Fruit fly (Drosophila melanogaster) whole organism, pupa: ENCODE measurements around the gene Sap-r.

Source experiments
- CG10348 ChIP-seq: fragments of 200-800 bp; sonication (Bioruptor generic); IDR thresholded peaks from 2 replicates; pipeline ENCODE4 v1.3.6; 2022; ENCODE audit warnings: missing biosample characterization, missing genetic modification characterization
- CG12605 ChIP-seq: fragments of 200-800 bp; sonication (Bioruptor generic); IDR thresholded peaks from 2 replicates; pipeline ENCODE4 v1.3.6; 2022; ENCODE audit warnings: missing biosample characterization, missing genetic modification characterization
- CG13204 ChIP-seq: fragments of 200-800 bp; sonication (Bioruptor generic); optimal IDR thresholded peaks from 2 replicates; lab custom pipeline; 2018; ENCODE audit warnings: missing biosample characterization, mild to moderate bottlenecking, missing genetic modification characterization, moderate library complexity
- CG14655 ChIP-seq: fragments of 200-800 bp; sonication (Bioruptor generic); optimal IDR thresholded peaks from 3 replicates; lab custom pipeline; 2017; ENCODE audit warnings: mild to moderate bottlenecking, missing biosample characterization, missing genetic modification reagents, missing genetic modification characterization
- CG15710 ChIP-seq: fragments of 200-800 bp; sonication (Bioruptor generic); optimal IDR thresholded peaks from 2 replicates; lab custom pipeline; 2018; ENCODE audit warnings: missing biosample characterization, mild to moderate bottlenecking, missing genetic modification characterization, moderate library complexity
- CG17806 ChIP-seq: fragments of 200-800 bp; sonication (Bioruptor generic); optimal IDR thresholded peaks from 2 replicates; lab custom pipeline; 2018; ENCODE audit warnings: missing biosample characterization, mild to moderate bottlenecking, missing genetic modification characterization, moderate library complexity
- CG32121 ChIP-seq: fragments of 200-800 bp; sonication (Bioruptor generic); IDR thresholded peaks from 2 replicates; pipeline ENCODE4 v1.3.6; 2022; ENCODE audit warnings: missing biosample characterization, missing genetic modification characterization
- CG34367 ChIP-seq: fragments of 200-800 bp; sonication (Bioruptor generic); optimal IDR thresholded peaks from 2 replicates; lab custom pipeline; 2018; ENCODE audit warnings: missing biosample characterization, mild to moderate bottlenecking, missing genetic modification characterization
- CG4496 ChIP-seq: fragments of 200-800 bp; sonication (Bioruptor generic); IDR thresholded peaks from 3 replicates; pipeline ENCODE4 v1.3.6; 2022; ENCODE audit warnings: missing biosample characterization, missing genetic modification characterization
- CG8159 ChIP-seq: fragments of 200-800 bp; sonication (Bioruptor generic); optimal IDR thresholded peaks from 3 replicates; lab custom pipeline; 2018; ENCODE audit warnings: missing biosample characterization, mild to moderate bottlenecking, missing genetic modification characterization, moderate library complexity
- CG8301 ChIP-seq: fragments of 200-800 bp; sonication (Bioruptor generic); optimal IDR thresholded peaks from 2 replicates; lab custom pipeline; 2018; ENCODE audit warnings: missing biosample characterization, mild to moderate bottlenecking, missing genetic modification characterization
- CG9948 ChIP-seq: fragments of 200-800 bp; sonication (Bioruptor generic); optimal IDR thresholded peaks from 2 replicates; lab custom pipeline; 2018; ENCODE audit warnings: missing biosample characterization, mild to moderate bottlenecking, missing genetic modification characterization, moderate library complexity
- D1 ChIP-seq: fragments of 200-800 bp; sonication (Bioruptor generic); optimal IDR thresholded peaks from 2 replicates; lab custom pipeline; 2018; ENCODE audit warnings: missing biosample characterization, mild to moderate bottlenecking, missing genetic modification characterization, moderate library complexity
- EcR ChIP-seq: fragments of 200-800 bp; sonication (Bioruptor generic); optimal IDR thresholded peaks from 3 replicates; lab custom pipeline; 2019; ENCODE audit warnings: missing biosample characterization, missing genetic modification characterization, mild to moderate bottlenecking, moderate library complexity, missing genetic modification reagents
- Ets98B ChIP-seq: fragments of 200-800 bp; sonication (Bioruptor generic); IDR thresholded peaks from 2 replicates; pipeline ENCODE4 v1.3.6; 2022; ENCODE audit warnings: missing biosample characterization, missing genetic modification characterization
- Pif1A ChIP-seq: fragments of 200-800 bp; sonication (Bioruptor generic); optimal IDR thresholded peaks from 3 replicates; lab custom pipeline; 2016; ENCODE audit warnings: missing biosample characterization, missing genetic modification characterization
- Pif1B ChIP-seq: fragments of 200-800 bp; sonication (Bioruptor generic); optimal IDR thresholded peaks from 3 replicates; lab custom pipeline; 2016; ENCODE audit warnings: missing biosample characterization, missing genetic modification characterization
- Snoo ChIP-seq: fragments of 200-800 bp; sonication (Bioruptor generic); optimal IDR thresholded peaks from 3 replicates; lab custom pipeline; 2017; ENCODE audit warnings: missing biosample characterization, mild to moderate bottlenecking, missing genetic modification characterization, inconsistent platforms
- fd96Ca ChIP-seq: fragments of 200-800 bp; sonication (Bioruptor generic); IDR thresholded peaks from 3 replicates; pipeline ENCODE4 v1.3.6; 2022; ENCODE audit warnings: missing biosample characterization, missing genetic modification characterization
- gl ChIP-seq: fragments of 200-800 bp; sonication (Bioruptor generic); optimal IDR thresholded peaks from 2 replicates; lab custom pipeline; 2018; ENCODE audit warnings: missing biosample characterization, mild to moderate bottlenecking, missing genetic modification characterization
- rn ChIP-seq: fragments of 200-800 bp; sonication (Bioruptor generic); IDR thresholded peaks from 2 replicates; pipeline ENCODE4 v1.3.6; 2022; ENCODE audit warnings: missing biosample characterization, missing genetic modification characterization

The Sap-r gene

dm6 chr3R:30874679-30875078, 14.2 kb downstream of the Sap-r start:
- TF ChIP-seq CG13204 (GFP tag; lab: Kevin White, UChicago): peak; percentile 1
- no peak for TF ChIP-seq Pif1A (GFP tag; lab: Kevin White, UChicago)
- TF ChIP-seq gl (tag; lab: Kevin White, UChicago): no peak
- 0 out of 3 replicates have a peak, but pooled peaks have one; percentile 58 for TF ChIP-seq CG4496
- TF ChIP-seq CG32121 (GFP tag; lab: Robert Waterston, UW): 0 out of 2 replicates have a peak, but pooled peaks have one; percentile 11
- TF ChIP-seq CG8301 (tag; lab: Kevin White, UChicago): peak; percentile 18
- peak; percentile 38; the same call in 1 of the 2 replicates for TF ChIP-seq Ets98B (GFP tag; lab: Robert Waterston, UW)
- TF ChIP-seq fd96Ca (GFP tag; lab: Robert Waterston, UW): 0 out of 3 replicates have a peak, but pooled peaks have one; percentile 16
- peak; percentile 38 for TF ChIP-seq CG14655 (GFP tag; lab: Kevin White, UChicago)

dm6 chr3R:30872301-30873044, 16.4 kb downstream of the Sap-r start, which contains the start of gene CG15545:
CG15545 (minus strand) TSS chr3R:30872351.
- TF ChIP-seq Ets98B (GFP tag; lab: Robert Waterston, UW) (no peak), CG14655 (GFP tag; lab: Kevin White, UChicago) (peak; percentile 77), Pif1B (GFP tag; lab: Kevin White, UChicago) (no peak), CG17806 (no peak), CG8159 (tag; lab: Kevin White, UChicago) (no peak), CG15710 (tag; lab: Kevin White, UChicago) (no peak), rn (no peak), CG10348 (GFP tag; lab: Robert Waterston, UW) (no peak), fd96Ca (GFP tag; lab: Robert Waterston, UW) (no peak), EcR (GFP tag; lab: Kevin White, UChicago) (no peak), Snoo (tag; lab: Kevin White, UChicago) (no peak), CG32121 (GFP tag; lab: Robert Waterston, UW) (no peak), CG12605 (GFP tag; lab: Robert Waterston, UW) (no peak), CG8301 (tag; lab: Kevin White, UChicago) (peak; percentile 72), CG13204 (GFP tag; lab: Kevin White, UChicago) (no peak), gl (tag; lab: Kevin White, UChicago) (no peak), Pif1A (GFP tag; lab: Kevin White, UChicago) (no peak)

- TF ChIP-seq D1 (tag; lab: Kevin White, UChicago) (peak; percentile 18), CG4496 (0 out of 3 replicates have a peak, but pooled peaks have one; percentile 11), CG17806 (no peak), CG10348 (GFP tag; lab: Robert Waterston, UW) (no peak), rn (no peak)
Measured at dm6 chr3R:30870317-30870878, 18.5 kb downstream of the Sap-r start.

dm6 chr3R:30867232-30867631, 21.6 kb downstream of the Sap-r start, which contains the start of gene Cpr100A:
Cpr100A (plus strand) TSS chr3R:30867521.
- TF ChIP-seq CG13204 (GFP tag; lab: Kevin White, UChicago): peak; percentile 38
- peak; percentile 57 for TF ChIP-seq EcR (GFP tag; lab: Kevin White, UChicago)
- TF ChIP-seq CG34367 (tag; lab: Kevin White, UChicago): no peak

dm6 chr3R:30865883-30866282, 23.0 kb downstream of the Sap-r start:
- no peak for TF ChIP-seq CG8159 (tag; lab: Kevin White, UChicago)
- TF ChIP-seq fd96Ca (GFP tag; lab: Robert Waterston, UW): no peak
- no peak for TF ChIP-seq CG17806
- no peak for TF ChIP-seq CG13204 (GFP tag; lab: Kevin White, UChicago)
- TF ChIP-seq, all 21 proteins: peak for 0

- peak; percentile 56 for TF ChIP-seq CG8159 (tag; lab: Kevin White, UChicago)
- peak; percentile 53 for TF ChIP-seq CG15710 (tag; lab: Kevin White, UChicago)
- TF ChIP-seq CG9948 (tag; lab: Kevin White, UChicago): peak; percentile 11
- TF ChIP-seq EcR (GFP tag; lab: Kevin White, UChicago): no peak
- TF ChIP-seq CG13204 (GFP tag; lab: Kevin White, UChicago): no peak
Measured at dm6 chr3R:30865365-30865770, 23.5 kb downstream of the Sap-r start.

- peak; percentile 43 for TF ChIP-seq CG8301 (tag; lab: Kevin White, UChicago)
- TF ChIP-seq CG15710 (tag; lab: Kevin White, UChicago): peak; percentile 65
- TF ChIP-seq CG34367 (tag; lab: Kevin White, UChicago): peak; percentile 25
- no peak for TF ChIP-seq Pif1B (GFP tag; lab: Kevin White, UChicago)
- TF ChIP-seq Pif1A (GFP tag; lab: Kevin White, UChicago): peak; percentile 33
- TF ChIP-seq CG32121 (GFP tag; lab: Robert Waterston, UW): no peak
- TF ChIP-seq CG8159 (tag; lab: Kevin White, UChicago): peak; percentile 73
- TF ChIP-seq CG17806: peak; percentile 39
- TF ChIP-seq CG9948 (tag; lab: Kevin White, UChicago): peak; percentile 33
- TF ChIP-seq CG4496: 0 out of 3 replicates have a peak, but pooled peaks have one; percentile 49
- peak; percentile 33 for TF ChIP-seq CG14655 (GFP tag; lab: Kevin White, UChicago)
- no peak for TF ChIP-seq D1 (tag; lab: Kevin White, UChicago)
- TF ChIP-seq gl (tag; lab: Kevin White, UChicago): no peak
Measured at dm6 chr3R:30864465-30864864, 24.4 kb downstream of the Sap-r start.
